Worm (Caenorhabditis elegans) whole organism, L4/young adult: Measurements from ENCODE around the gene T05A7.6.

Experiments
- W03F9.2 ChIP-seq: fragments of 150-350 bp; optimal IDR thresholded peaks from 2 replicates; lab custom pipeline; 2014; ENCODE audit warnings: missing biosample characterization, missing genetic modification characterization
- dao-5 ChIP-seq: sonication (generic microtip); optimal IDR thresholded peaks from 2 replicates; lab custom pipeline; 2016; ENCODE audit warnings: missing genotype, missing genetic modification characterization, moderate library complexity, missing compliant biosample characterization
- him-1 ChIP-seq: sonication (generic microtip); optimal IDR thresholded peaks from 2 replicates; lab custom pipeline; 2016; ENCODE audit warnings: missing genotype, missing genetic modification reagents, missing genetic modification characterization, missing compliant biosample characterization

T05A7.6 gene

DNA sequence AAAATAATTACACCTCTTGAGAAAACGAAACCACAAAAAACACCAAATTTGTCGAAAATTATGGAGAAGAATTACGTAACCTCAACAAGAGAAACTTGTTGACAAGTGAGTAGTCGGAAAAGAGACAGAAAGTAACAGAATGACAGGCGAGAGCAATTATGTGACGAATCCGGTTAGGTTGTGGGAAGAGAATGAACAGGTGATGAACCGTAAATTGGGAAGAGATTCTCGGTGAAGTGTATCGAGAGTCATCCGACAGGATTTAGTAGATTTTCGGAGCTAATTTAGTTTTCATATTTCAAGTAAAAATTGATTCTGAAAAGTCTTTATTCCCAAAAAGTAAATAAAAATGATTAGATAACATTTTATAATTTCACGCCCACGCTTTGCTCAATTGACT lies 9.8 kb upstream of the T05A7.6 start, which contains the start of gene T05A7.7:
T05A7.7 (minus strand) TSS at position 101 of the 400 bp plus-strand sequence.
- TF ChIP-seq him-1 (tag; lab: Kevin White, UChicago) (no peak), W03F9.2 (no peak), dao-5 (tag; lab: Kevin White, UChicago) (no peak)

DNA sequence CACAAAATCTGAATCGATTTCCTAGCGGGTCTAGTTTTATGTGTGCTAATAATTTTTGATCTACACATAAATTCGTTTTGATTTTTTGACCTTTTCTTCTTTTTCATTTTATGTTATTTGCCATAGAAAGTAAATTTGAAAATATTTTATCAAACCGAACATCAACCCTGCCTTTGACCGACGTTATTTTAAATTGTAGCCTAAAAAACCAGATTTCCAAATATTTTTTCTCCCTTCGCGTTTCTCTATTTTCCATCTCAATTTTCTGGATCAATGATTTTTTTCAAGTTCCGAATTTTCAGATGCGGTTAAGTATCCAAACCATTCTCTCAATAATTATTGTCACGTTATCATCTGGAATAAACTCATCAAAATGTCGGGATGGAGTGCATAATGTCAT lies 6.3 kb upstream of the T05A7.6 start, which contains the start of gene T05A7.1:
T05A7.1 (plus strand) TSS at position 301 of the 400 bp plus-strand sequence.
- TF ChIP-seq W03F9.2 (no peak), him-1 (tag; lab: Kevin White, UChicago) (no peak), dao-5 (tag; lab: Kevin White, UChicago) (no peak)

DNA sequence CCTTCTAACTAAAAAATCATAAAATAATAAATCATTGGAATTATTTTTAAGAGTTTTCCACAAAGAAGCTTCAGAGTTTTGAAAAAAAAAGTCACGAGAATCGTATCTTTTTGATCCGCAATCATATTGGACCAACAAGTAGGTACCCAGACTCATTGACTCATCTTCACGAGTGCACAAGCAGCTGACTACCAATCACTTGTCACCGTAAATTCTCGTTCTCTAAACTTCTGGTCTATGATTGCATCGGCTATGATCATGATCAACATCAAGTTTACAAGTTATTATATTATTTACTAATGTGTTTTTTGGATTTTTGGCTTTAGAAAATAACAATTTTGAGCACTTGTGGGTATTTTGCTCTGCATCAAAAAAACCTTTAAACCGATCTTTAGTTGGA lies 4.6 kb upstream of the T05A7.6 start:
- no peak for TF ChIP-seq W03F9.2
- no peak for TF ChIP-seq dao-5 (tag; lab: Kevin White, UChicago)
- TF ChIP-seq him-1 (tag; lab: Kevin White, UChicago) = no peak

DNA sequence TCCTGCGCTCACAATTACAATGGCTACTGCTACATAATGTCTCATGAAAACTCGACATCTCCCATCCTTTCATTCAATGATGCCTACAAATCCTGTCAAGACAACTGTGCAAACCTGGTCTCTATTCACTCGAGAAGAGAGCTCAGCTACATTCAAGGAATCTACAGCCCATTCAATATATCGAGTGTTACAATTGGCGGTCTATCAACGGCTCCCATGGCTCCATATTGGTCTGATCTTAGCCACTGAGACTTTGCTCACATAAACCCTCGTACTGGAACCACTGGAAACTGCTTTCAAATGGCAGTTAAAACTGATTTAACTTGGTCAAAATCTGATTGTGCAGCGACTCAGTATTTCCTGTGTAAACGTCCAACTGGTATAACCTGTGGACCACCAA lies 3.9 kb upstream of the T05A7.6 start, which contains the start of gene T05A7.3:
T05A7.3 (plus strand) TSS at position 301 of the 400 bp plus-strand sequence.
- TF ChIP-seq W03F9.2 (no peak), dao-5 (tag; lab: Kevin White, UChicago) (no peak), him-1 (tag; lab: Kevin White, UChicago) (no peak)

DNA sequence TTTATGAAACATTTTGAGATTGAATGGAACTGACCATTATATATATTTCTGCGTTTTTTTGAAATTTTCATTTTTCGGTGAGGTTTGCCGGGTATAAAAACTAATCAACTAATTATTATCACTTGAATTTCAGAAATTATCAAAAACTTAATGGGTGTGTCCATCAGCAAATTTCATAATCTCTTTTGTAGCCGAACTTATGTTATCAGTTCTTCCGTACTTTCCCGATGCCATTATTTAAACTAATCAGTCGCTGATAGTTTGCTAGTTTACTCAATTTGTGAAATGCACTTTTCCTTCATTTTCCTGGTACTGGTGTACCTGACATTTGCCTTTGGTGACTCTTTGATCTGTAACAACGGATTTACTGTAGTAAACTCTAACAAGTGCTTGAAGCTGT lies 2.6 kb upstream of the T05A7.6 start:
- no peak for TF ChIP-seq him-1 (tag; lab: Kevin White, UChicago)
- TF ChIP-seq W03F9.2 = no peak
- no peak for TF ChIP-seq dao-5 (tag; lab: Kevin White, UChicago)

DNA sequence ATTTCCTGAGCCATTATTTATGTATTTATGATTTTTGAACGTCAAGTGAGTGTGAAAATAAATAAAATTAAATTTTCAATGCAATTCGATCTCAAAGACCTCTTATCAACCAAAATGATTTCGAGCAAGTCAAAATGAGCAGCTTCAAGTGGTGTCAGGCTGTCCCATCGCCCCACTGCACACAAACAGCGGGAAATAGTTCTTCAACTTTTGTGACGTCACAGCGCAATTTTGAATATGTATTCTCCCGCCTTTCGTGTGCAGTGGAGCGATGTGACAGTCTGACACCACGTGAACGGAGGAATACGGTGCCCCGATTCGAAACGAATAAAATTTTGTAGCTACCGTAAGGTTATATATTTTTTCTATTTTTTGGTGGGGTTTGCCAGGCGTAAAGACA lies 2.1 kb upstream of the T05A7.6 start:
- TF ChIP-seq W03F9.2 (no peak), him-1 (tag; lab: Kevin White, UChicago) (no peak), dao-5 (tag; lab: Kevin White, UChicago) (no peak)

DNA sequence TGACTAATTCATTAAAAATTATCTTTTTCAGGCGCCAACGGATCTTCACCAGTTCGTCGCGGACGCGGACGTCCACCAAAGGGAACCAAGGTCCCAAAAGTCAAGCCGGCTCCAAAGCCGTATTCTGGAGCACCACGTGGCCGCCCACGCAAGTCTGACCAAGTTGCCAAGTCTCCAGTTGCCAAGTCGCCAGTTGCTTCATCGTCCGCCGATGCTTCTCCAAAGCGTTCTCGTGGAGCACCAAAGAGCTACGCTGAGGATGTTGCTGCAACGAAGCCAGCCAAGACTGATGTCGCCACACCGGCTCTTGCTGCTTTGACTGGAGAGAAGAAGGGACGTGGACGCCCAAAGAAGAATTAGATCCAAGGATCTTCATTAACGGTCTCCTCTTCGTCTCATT lies 1.6 kb upstream of the T05A7.6 start:
- no peak for TF ChIP-seq him-1 (tag; lab: Kevin White, UChicago)
- no peak for TF ChIP-seq dao-5 (tag; lab: Kevin White, UChicago)
- TF ChIP-seq W03F9.2 = no peak

DNA sequence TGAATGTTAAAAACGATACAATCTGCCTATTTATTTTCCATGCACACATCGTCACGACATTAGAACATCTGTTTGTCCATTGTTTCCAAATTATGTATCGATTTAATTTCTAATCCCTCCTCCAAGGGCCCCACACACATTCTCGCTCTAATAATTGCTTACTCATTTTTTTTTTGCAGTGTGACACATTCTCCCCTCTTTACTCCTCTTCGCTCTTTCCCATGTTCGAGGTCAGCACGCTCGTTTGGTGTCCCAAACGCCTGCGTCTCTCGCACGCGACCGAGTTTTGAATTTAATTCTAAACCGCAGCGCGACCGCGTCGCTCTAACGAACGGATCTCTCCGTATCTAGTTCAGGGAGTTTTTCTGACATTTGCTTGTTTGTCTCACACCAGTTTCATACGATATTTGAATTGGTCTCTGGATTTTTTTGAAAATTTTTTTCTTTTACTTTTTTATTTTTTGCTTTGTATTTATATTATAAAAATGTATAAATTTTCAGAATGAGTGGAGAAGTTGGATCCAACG lies 1.1 kb upstream of the T05A7.6 start, which contains the start of the genes clec-140 and hmg-11:
clec-140 (plus strand) TSS at position 477 of the 527 bp plus-strand sequence.
hmg-11 (plus strand) TSS at position 502 of the 527 bp plus-strand sequence.
- TF ChIP-seq him-1 (tag; lab: Kevin White, UChicago) = no peak
- no peak for TF ChIP-seq dao-5 (tag; lab: Kevin White, UChicago)
- TF ChIP-seq W03F9.2 = no peak

DNA sequence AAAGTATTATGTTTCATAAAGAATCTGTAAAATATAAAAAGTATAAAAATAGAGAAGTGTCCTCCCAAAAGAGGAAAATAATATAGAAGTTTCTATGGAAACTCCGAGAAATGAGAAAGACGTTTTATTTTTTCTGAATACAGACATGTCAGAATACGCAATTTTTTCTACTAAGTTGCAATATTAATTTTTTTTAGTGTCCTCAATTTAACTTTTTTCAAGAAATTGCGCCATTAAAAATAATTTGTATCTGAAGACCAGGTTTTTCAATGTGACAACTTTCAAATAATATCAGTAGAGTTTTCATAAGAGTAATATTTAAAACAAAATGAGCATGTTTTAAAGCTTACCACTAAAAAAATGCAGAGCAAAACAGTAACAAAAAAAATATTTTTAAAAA lies 4.0 kb downstream of the T05A7.6 start, which contains the start of gene fut-5:
fut-5 (minus strand) TSS at position 101 of the 400 bp plus-strand sequence.
- no peak for TF ChIP-seq him-1 (tag; lab: Kevin White, UChicago)
- no peak for TF ChIP-seq W03F9.2
- no peak for TF ChIP-seq dao-5 (tag; lab: Kevin White, UChicago)

DNA sequence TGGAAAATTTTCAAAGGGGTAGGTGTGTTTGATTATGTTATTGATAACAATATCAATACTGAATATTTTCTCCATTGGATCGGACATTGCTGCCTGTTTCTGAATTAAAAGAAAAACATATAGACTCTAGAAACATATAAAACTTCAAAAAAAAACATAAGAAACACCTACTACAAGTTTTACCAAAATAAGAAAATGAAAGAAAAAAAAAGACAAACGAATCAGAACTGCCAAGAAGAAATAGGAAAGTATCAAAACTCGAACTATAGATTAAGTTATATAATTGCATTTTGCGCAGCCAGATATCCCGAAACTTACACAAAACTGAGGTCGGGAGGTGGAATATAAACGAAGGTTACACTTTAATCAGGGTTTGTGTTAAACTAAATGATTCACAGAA lies 6.2 kb downstream of the T05A7.6 start, which contains the start of gene T05A7.11:
T05A7.11 (minus strand) TSS at position 101 of the 400 bp plus-strand sequence.
- TF ChIP-seq him-1 (tag; lab: Kevin White, UChicago) (no peak), dao-5 (tag; lab: Kevin White, UChicago) (no peak), W03F9.2 (no peak)

DNA sequence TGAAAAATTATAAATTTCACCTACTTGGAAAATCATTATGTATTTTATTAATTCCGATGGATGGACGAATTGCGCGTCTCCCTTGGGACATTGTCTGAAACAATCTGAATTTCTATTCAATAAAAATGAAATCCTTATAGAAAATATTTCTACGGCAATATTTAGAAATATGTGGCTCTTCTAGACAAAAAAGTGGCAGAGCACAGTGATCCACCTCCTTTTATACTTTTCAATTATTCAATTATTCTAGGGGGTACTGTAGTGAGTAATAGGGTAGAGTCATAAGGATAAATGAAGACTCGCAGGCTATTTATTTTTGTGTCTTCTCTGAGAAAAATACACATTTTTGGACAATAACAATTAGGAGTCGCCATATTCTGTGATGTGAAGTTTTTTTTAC lies 8.4 kb downstream of the T05A7.6 start, which contains the start of gene T05A7.12:
T05A7.12 (minus strand) TSS at position 101 of the 400 bp plus-strand sequence.
- TF ChIP-seq him-1 (tag; lab: Kevin White, UChicago) (no peak), W03F9.2 (no peak), dao-5 (tag; lab: Kevin White, UChicago) (no peak)

DNA sequence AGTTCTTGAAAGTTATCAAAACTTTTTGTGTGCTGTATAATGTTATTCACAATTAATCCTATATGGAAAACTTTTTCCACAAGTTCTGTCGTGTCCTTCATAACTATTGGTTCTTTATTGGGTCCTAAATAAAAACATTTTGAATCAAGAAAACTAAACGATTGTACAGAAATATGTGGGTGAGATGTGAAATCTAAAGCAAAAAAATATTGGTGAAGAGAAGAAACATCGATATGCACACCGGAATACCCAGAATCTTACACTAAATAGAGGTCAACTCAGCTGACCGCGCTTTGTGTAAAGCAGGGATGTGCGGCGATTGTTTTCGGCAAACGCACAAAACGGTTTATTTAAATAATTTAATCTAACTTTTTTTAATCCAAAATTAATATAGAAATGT lies 10.3 kb downstream of the T05A7.6 start, which contains the start of gene T05A7.13:
T05A7.13 (minus strand) TSS at position 101 of the 400 bp plus-strand sequence.
- TF ChIP-seq W03F9.2 (no peak), him-1 (tag; lab: Kevin White, UChicago) (no peak), dao-5 (tag; lab: Kevin White, UChicago) (no peak)

DNA sequence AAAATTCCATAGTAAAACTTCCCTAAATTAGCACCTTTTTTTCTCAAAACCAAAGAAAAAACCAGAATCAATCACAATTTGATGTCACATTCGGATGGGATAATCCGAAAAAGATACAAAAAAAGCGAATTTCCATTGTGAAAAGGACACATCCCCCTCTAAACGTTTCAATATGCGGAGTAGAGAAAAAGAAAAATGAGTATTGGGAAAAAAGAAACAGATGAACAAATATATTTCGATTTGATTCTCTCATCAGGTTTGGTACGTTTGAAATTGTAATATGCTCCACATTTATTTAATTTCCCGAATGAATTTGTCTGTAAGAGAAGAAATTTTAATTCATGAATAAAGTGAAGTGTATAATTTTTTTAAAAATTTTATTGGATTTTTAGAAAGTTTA lies 13.3 kb downstream of the T05A7.6 start:
- TF ChIP-seq W03F9.2 = no peak
- no peak for TF ChIP-seq dao-5 (tag; lab: Kevin White, UChicago)
- TF ChIP-seq him-1 (tag; lab: Kevin White, UChicago) = no peak

DNA sequence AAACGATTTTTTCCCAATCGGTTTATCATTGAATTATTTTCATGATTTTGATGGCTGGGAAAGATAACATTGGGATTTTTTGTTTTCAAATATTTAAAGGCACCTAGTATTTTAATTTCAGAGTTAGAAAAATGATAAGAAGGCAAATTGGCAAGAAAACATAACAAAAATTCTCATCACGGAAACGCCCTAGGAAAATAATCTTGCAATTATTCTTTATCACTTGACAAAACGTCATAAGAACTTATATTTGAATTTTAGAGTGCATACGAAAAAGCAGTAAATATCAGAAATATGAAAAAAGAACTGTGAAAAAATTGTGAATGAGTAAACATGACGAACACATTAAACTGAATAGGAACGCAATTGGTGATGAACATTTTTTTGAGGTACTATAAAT lies 14.2 kb downstream of the T05A7.6 start:
- TF ChIP-seq him-1 (tag; lab: Kevin White, UChicago) (no peak), dao-5 (tag; lab: Kevin White, UChicago) (no peak), W03F9.2 (no peak)
